Fruit fly (Drosophila melanogaster): ENCODE measurements around the gene CG13312.

The CG13312 gene

dm6 chr3L:8763037-8763454 lies 44.0 kb downstream of the CG13312 start (continued):
- no peak for TF ChIP-seq CG8765 (GFP tag; IDR thresholded peaks at IDR 0.05)
- peak; percentile 3 for TF ChIP-seq shn (GFP tag; optimal IDR thresholded peaks at IDR 0.05)
- no peak for TF ChIP-seq CG7963 (GFP tag; IDR thresholded peaks at IDR 0.05; ENCODE audit: partially characterized antibody)
- peak; percentile 38; the same call in 1 of the 2 replicates for TF ChIP-seq E2f2 (GFP tag; IDR thresholded peaks at IDR 0.05)
- no peak for TF ChIP-seq kay (GFP tag; optimal IDR thresholded peaks at IDR 0.05)
- peak; percentile 28 for TF ChIP-seq tio (GFP tag; optimal IDR thresholded peaks at IDR 0.05)
- no peak for TF ChIP-seq Lpt (GFP tag; optimal IDR thresholded peaks at IDR 0.05)
- no peak for TF ChIP-seq ERR (GFP tag; optimal IDR thresholded peaks at IDR 0.05)
- TF ChIP-seq hth (optimal IDR thresholded peaks at IDR 0.05) = no peak
- peak; percentile 60 for TF ChIP-seq Sox102F (GFP tag; optimal IDR thresholded peaks at IDR 0.05)
- TF ChIP-seq Antp (GFP tag; optimal IDR thresholded peaks at IDR 0.05) = no peak
- no peak for TF ChIP-seq br (optimal IDR thresholded peaks at IDR 0.05)
- no peak for TF ChIP-seq bowl (GFP tag; IDR thresholded peaks at IDR 0.05)
- no peak for TF ChIP-seq CG15514 (GFP tag; optimal IDR thresholded peaks at IDR 0.05)
- no peak for TF ChIP-seq CG15479 (GFP tag; optimal IDR thresholded peaks at IDR 0.05)
- no peak for TF ChIP-seq CG31388 (GFP tag; optimal IDR thresholded peaks at IDR 0.05)
- TF ChIP-seq h (optimal IDR thresholded peaks at IDR 0.05) = no peak
- no peak for TF ChIP-seq CG3995 (GFP tag; optimal IDR thresholded peaks at IDR 0.05)
- no peak for TF ChIP-seq CTCF (GFP tag; optimal IDR thresholded peaks at IDR 0.05)
- TF ChIP-seq Side (GFP tag; optimal IDR thresholded peaks at IDR 0.05) = no peak
- peak; percentile 4 for TF ChIP-seq chn (GFP tag; optimal IDR thresholded peaks at IDR 0.05)
- TF ChIP-seq Abd-B (GFP tag; optimal IDR thresholded peaks at IDR 0.05) = no peak
- TF ChIP-seq pfk (GFP tag; optimal IDR thresholded peaks at IDR 0.05) = no peak
- TF ChIP-seq ara (GFP tag; IDR thresholded peaks at IDR 0.05) = peak; percentile 15; the same call in 1 of the 2 replicates
- peak; percentile 57 for TF ChIP-seq Rfx (GFP tag; IDR thresholded peaks at IDR 0.05)
- peak; percentile 17 for TF ChIP-seq CG11398 (GFP tag; optimal IDR thresholded peaks at IDR 0.05)
- TF ChIP-seq so (GFP tag; IDR thresholded peaks at IDR 0.05) = peak; percentile 64
- no peak for TF ChIP-seq GATAe (GFP tag; conservative IDR thresholded peaks at IDR 0.05)
- peak; percentile 39; the same call in 1 of the 2 replicates for TF ChIP-seq Awh (GFP tag; IDR thresholded peaks at IDR 0.05)
- TF ChIP-seq CG10543 (GFP tag; optimal IDR thresholded peaks at IDR 0.05) = peak; percentile 60
- TF ChIP-seq CG17829 (tag; optimal IDR thresholded peaks at IDR 0.05) = no peak
- TF ChIP-seq aop (GFP tag; IDR thresholded peaks at IDR 0.05) = no peak
- TF ChIP-seq inv (GFP tag; IDR thresholded peaks at IDR 0.05; ENCODE audit: partially characterized antibody) = no peak
- TF ChIP-seq CG10462 (GFP tag; optimal IDR thresholded peaks at IDR 0.05) = peak; percentile 14
- peak; percentile 68 for TF ChIP-seq CG12769 (tag; optimal IDR thresholded peaks at IDR 0.05)
- TF ChIP-seq vfl (GFP tag; optimal IDR thresholded peaks at IDR 0.05) = no peak
- TF ChIP-seq gce (GFP tag; IDR thresholded peaks at IDR 0.05) = no peak
- peak; percentile 56 for TF ChIP-seq CG13287 (GFP tag; IDR thresholded peaks at IDR 0.05; ENCODE audit: partially characterized antibody)
- no peak for TF ChIP-seq nau (GFP tag; optimal IDR thresholded peaks at IDR 0.05)
- peak; percentile 45 for TF ChIP-seq unpg (GFP tag; optimal IDR thresholded peaks at IDR 0.05)
- no peak for TF ChIP-seq CG2129 (GFP tag; IDR thresholded peaks at IDR 0.05; ENCODE audit: partially characterized antibody)
- TF ChIP-seq Blimp-1 (GFP tag; optimal IDR thresholded peaks at IDR 0.05) = peak; percentile 32
- no peak for TF ChIP-seq CG18476 (GFP tag; optimal IDR thresholded peaks at IDR 0.05)
- TF ChIP-seq CG12659 (GFP tag; optimal IDR thresholded peaks at IDR 0.05) = peak; percentile 38
- TF ChIP-seq zen2 (GFP tag; IDR thresholded peaks at IDR 0.05; ENCODE audit: partially characterized antibody) = no peak
- TF ChIP-seq slbo (GFP tag; IDR thresholded peaks at IDR 0.05) = peak; percentile 74
- peak in 1 of 2 experiments; percentile 46 for TF ChIP-seq bsh (GFP tag; optimal IDR thresholded peaks at IDR 0.05)
- peak; percentile 19; the same call in 1 of the 4 replicates for TF ChIP-seq Gug (GFP tag; IDR thresholded peaks at IDR 0.05)
- TF ChIP-seq sd (tag; optimal IDR thresholded peaks at IDR 0.05) = no peak
- 0 out of 2 replicates have a peak, but pooled peaks have one; percentile 19 for TF ChIP-seq CG14667 (GFP tag; IDR thresholded peaks at IDR 0.05)
- TF ChIP-seq NFAT (GFP tag; IDR thresholded peaks at IDR 0.05) = peak; percentile 41; the same call in 1 of the 2 replicates
- no peak for TF ChIP-seq CG17802 (tag; optimal IDR thresholded peaks at IDR 0.05)
